Worm (Caenorhabditis elegans) whole organism, L4 larva: ENCODE measurements around the gene Y82E9BR.3.

ENCODE experiments used
- ceh-44 ChIP-seq: fragments of 200-800 bp; sonication (Bioruptor generic); IDR thresholded peaks from 2 replicates; pipeline ENCODE4 v1.3.6; 2022; ENCODE audit warnings: missing genetic modification reagents, missing genetic modification characterization, missing compliant biosample characterization
- cey-2 ChIP-seq: sonication (generic microtip); optimal IDR thresholded peaks from 3 replicates; lab custom pipeline; 2017; ENCODE audit warnings: missing genetic modification characterization, mild to moderate bottlenecking, missing compliant biosample characterization, antibody characterized with exemption, borderline replicate concordance; ENCODE audit not compliant: insufficient read depth
- ctbp-1 ChIP-seq: fragments of 200-800 bp; sonication (Bioruptor generic); IDR thresholded peaks from 2 replicates; pipeline ENCODE4 v1.3.6; 2022; ENCODE audit warnings: missing genetic modification reagents, missing genetic modification characterization, missing compliant biosample characterization
- fkh-10 ChIP-seq: fragments of 150-350 bp; optimal IDR thresholded peaks from 2 replicates; lab custom pipeline; 2014; ENCODE audit warnings: missing biosample characterization, missing genetic modification reagents, missing genetic modification characterization
- jun-1 ChIP-seq: fragments of 150-350 bp; optimal IDR thresholded peaks from 2 replicates; lab custom pipeline; 2014; ENCODE audit warnings: missing biosample characterization, missing genetic modification reagents, missing genetic modification characterization
- lin-39 ChIP-seq: fragments of 150-350 bp; optimal IDR thresholded peaks from 2 replicates; lab custom pipeline; 2014; ENCODE audit warnings: missing biosample characterization, missing genetic modification reagents, missing genetic modification characterization
- nhr-11 ChIP-seq: fragments of 150-350 bp; optimal IDR thresholded peaks from 2 replicates; lab custom pipeline; 2014; ENCODE audit warnings: missing biosample characterization, missing genetic modification characterization
- snpc-4 ChIP-seq: fragments of 150-350 bp; optimal IDR thresholded peaks from 2 replicates; lab custom pipeline; 2014; ENCODE audit warnings: missing biosample characterization, missing genetic modification characterization

ce11 chrIII:1427126-1427525 lies 8.1 kb downstream of the Y82E9BR.3 start, which contains the start of gene lelo-2:
- no peak for TF ChIP-seq jun-1
- TF ChIP-seq nhr-11 (tag; lab: Kevin White, UChicago): no peak
- TF ChIP-seq lin-39: no peak
- TF ChIP-seq ctbp-1: no peak
- TF ChIP-seq cey-2 (tag; lab: Kevin White, UChicago): no peak
- TF ChIP-seq snpc-4 (tag; lab: Kevin White, UChicago): no peak
- TF ChIP-seq ceh-44 (GFP tag; lab: Robert Waterston, UW): no peak
- TF ChIP-seq fkh-10 (GFP tag; lab: Kevin White, UChicago): no peak
